Fruit fly (Drosophila melanogaster) whole organism, embryonic: ENCODE measurements around the gene CG5882.

Experiments used
- Atf-2 ChIP-seq: fragments of 200-800 bp; sonication (Bioruptor generic); optimal IDR thresholded peaks from 2 replicates; lab custom pipeline; 2016; ENCODE audit warnings: missing biosample characterization, missing genetic modification characterization
- CG10979 ChIP-seq: fragments of 200-800 bp; sonication (Bioruptor generic); optimal IDR thresholded peaks from 2 replicates; lab custom pipeline; 2018; ENCODE audit warnings: missing biosample characterization, mild to moderate bottlenecking, missing genetic modification characterization, moderate library complexity
- CG11085 ChIP-seq: fragments of 200-800 bp; sonication (Bioruptor generic); IDR thresholded peaks from 2 replicates; pipeline ENCODE4 v1.3.6; 2022; ENCODE audit warnings: missing biosample characterization, missing genetic modification characterization
- CG12769 ChIP-seq: fragments of 200-800 bp; sonication (Bioruptor generic); optimal IDR thresholded peaks from 2 replicates; lab custom pipeline; 2019; ENCODE audit warnings: missing biosample characterization, mild to moderate bottlenecking, missing genetic modification characterization, moderate library complexity
- CG12942 ChIP-seq: fragments of 200-800 bp; sonication (Bioruptor generic); optimal IDR thresholded peaks from 3 replicates; lab custom pipeline; 2016; ENCODE audit warnings: missing biosample characterization, missing genetic modification characterization
- CG14050 ChIP-seq: fragments of 200-800 bp; sonication (Bioruptor generic); IDR thresholded peaks from 3 replicates; pipeline ENCODE4 v1.3.6; 2022; ENCODE audit warnings: missing biosample characterization, missing genetic modification characterization
- CG15479 ChIP-seq: fragments of 200-800 bp; sonication (Bioruptor generic); optimal IDR thresholded peaks from 3 replicates; lab custom pipeline; 2019; ENCODE audit warnings: missing biosample characterization, mild to moderate bottlenecking, missing genetic modification characterization, moderate library complexity
- CG17829 ChIP-seq: fragments of 200-800 bp; optimal IDR thresholded peaks from 2 replicates; lab custom pipeline; 2019; ENCODE audit warnings: missing biosample characterization, mild to moderate bottlenecking, missing genetic modification characterization, moderate library complexity
- CG18599 ChIP-seq: fragments of 200-800 bp; sonication (Bioruptor generic); optimal IDR thresholded peaks from 3 replicates; lab custom pipeline; 2017; ENCODE audit warnings: missing biosample characterization, missing genetic modification characterization, mild to moderate bottlenecking, moderate library complexity, missing genetic modification reagents
- CG2202 ChIP-seq: fragments of 200-800 bp; sonication (Bioruptor generic); optimal IDR thresholded peaks from 2 replicates; lab custom pipeline; 2018; ENCODE audit warnings: missing biosample characterization, mild to moderate bottlenecking, missing genetic modification characterization
- CG2889 ChIP-seq: fragments of 200-800 bp; sonication (Bioruptor generic); IDR thresholded peaks from 3 replicates; pipeline ENCODE4 v1.3.6; 2022; ENCODE audit warnings: missing biosample characterization, missing genetic modification characterization
- CG31365 ChIP-seq: fragments of 200-800 bp; sonication (Bioruptor generic); optimal IDR thresholded peaks from 2 replicates; lab custom pipeline; 2018; ENCODE audit warnings: missing biosample characterization, mild to moderate bottlenecking, missing genetic modification characterization
- CG3995 ChIP-seq: fragments of 200-800 bp; sonication (Bioruptor generic); optimal IDR thresholded peaks from 3 replicates; lab custom pipeline; 2016; ENCODE audit warnings: missing biosample characterization, missing genetic modification characterization
- CG42726 ChIP-seq: fragments of 200-800 bp; sonication (Bioruptor generic); IDR thresholded peaks from 2 replicates; pipeline ENCODE4 v1.3.6; 2022; ENCODE audit warnings: missing biosample characterization, missing genetic modification characterization; ENCODE audit not compliant: partially characterized antibody
- CG4707 ChIP-seq: fragments of 200-800 bp; sonication (Bioruptor generic); optimal IDR thresholded peaks from 2 replicates; lab custom pipeline; 2018; ENCODE audit warnings: missing biosample characterization, mild to moderate bottlenecking, missing genetic modification characterization, moderate library complexity
- CG4854 ChIP-seq: fragments of 200-800 bp; sonication (Bioruptor generic); optimal IDR thresholded peaks from 2 replicates; lab custom pipeline; 2016; ENCODE audit warnings: missing biosample characterization, missing genetic modification characterization, inconsistent platforms
- CG5245 ChIP-seq: fragments of 200-800 bp; sonication (Bioruptor generic); optimal IDR thresholded peaks from 3 replicates; lab custom pipeline; 2016; ENCODE audit warnings: missing biosample characterization, missing genetic modification characterization
- CG6175 ChIP-seq: fragments of 200-800 bp; sonication (Bioruptor generic); IDR thresholded peaks from 3 replicates; pipeline ENCODE4 v1.3.6; 2022; ENCODE audit warnings: missing biosample characterization, missing genetic modification characterization
- CG6689 ChIP-seq: fragments of 200-800 bp; sonication (Bioruptor generic); IDR thresholded peaks from 2 replicates; pipeline ENCODE4 v1.3.6; 2022; ENCODE audit warnings: missing biosample characterization, missing genetic modification characterization
- CG7271 ChIP-seq: fragments of 200-800 bp; sonication (Bioruptor generic); optimal IDR thresholded peaks from 2 replicates; lab custom pipeline; 2018; ENCODE audit warnings: missing biosample characterization, mild to moderate bottlenecking, missing genetic modification characterization, moderate library complexity
- Chrac-16 ChIP-seq: fragments of 200-800 bp; sonication (Bioruptor generic); optimal IDR thresholded peaks from 3 replicates; lab custom pipeline; 2016; ENCODE audit warnings: missing biosample characterization, missing genetic modification characterization
- Dad ChIP-seq: fragments of 200-800 bp; sonication (Bioruptor generic); optimal IDR thresholded peaks from 3 replicates; lab custom pipeline; 2016; ENCODE audit warnings: missing biosample characterization, missing genetic modification characterization
- ERR ChIP-seq: fragments of 200-800 bp; sonication (Bioruptor generic); optimal IDR thresholded peaks from 2 replicates; lab custom pipeline; 2016; ENCODE audit warnings: missing biosample characterization, missing genetic modification characterization
- Gug ChIP-seq: fragments of 200-800 bp; sonication (Bioruptor generic); IDR thresholded peaks from 4 replicates; pipeline ENCODE4 v1.3.6; 2022; ENCODE audit warnings: missing biosample characterization, missing genetic modification characterization
- H15 ChIP-seq: fragments of 200-800 bp; sonication (Bioruptor generic); IDR thresholded peaks from 3 replicates; pipeline ENCODE4 v1.3.6; 2022; ENCODE audit warnings: missing biosample characterization, missing genetic modification characterization
- Hey ChIP-seq: fragments of 200-800 bp; sonication (Bioruptor generic); optimal IDR thresholded peaks from 3 replicates; lab custom pipeline; 2018; ENCODE audit warnings: missing biosample characterization, mild to moderate bottlenecking, missing genetic modification characterization
- Hr39 ChIP-seq: fragments of >200 bp; optimal IDR thresholded peaks from 2 replicates; lab custom pipeline; 2017
- Kr ChIP-seq: fragments of 200-800 bp; sonication (Bioruptor generic); optimal IDR thresholded peaks from 2 replicates; lab custom pipeline; 2017; ENCODE audit warnings: missing biosample characterization, mild to moderate bottlenecking, missing genetic modification characterization
- Lim3 ChIP-seq: fragments of 200-800 bp; sonication (Bioruptor generic); IDR thresholded peaks from 2 replicates; pipeline ENCODE4 v1.3.6; 2022; ENCODE audit warnings: missing biosample characterization, missing genetic modification characterization
- Med ChIP-seq: fragments of 200-800 bp; sonication (Bioruptor generic); peaks from one replicate; lab custom pipeline; 2016; ENCODE audit warnings: missing biosample characterization, missing genetic modification characterization, mild to moderate bottlenecking, inconsistent platforms, moderate library complexity
- Meics ChIP-seq: fragments of 200-800 bp; sonication (Bioruptor generic); optimal IDR thresholded peaks from 2 replicates; lab custom pipeline; 2017; ENCODE audit warnings: missing biosample characterization, mild to moderate bottlenecking, missing genetic modification characterization
- Mrtf ChIP-seq: fragments of 200-800 bp; sonication (Bioruptor generic); IDR thresholded peaks from 3 replicates; pipeline ENCODE4 v1.3.6; 2022; ENCODE audit warnings: missing biosample characterization, missing genetic modification characterization
- al ChIP-seq: fragments of 200-800 bp; sonication (Bioruptor generic); IDR thresholded peaks from 2 replicates; pipeline ENCODE4 v1.3.6; 2022; ENCODE audit warnings: missing biosample characterization, missing genetic modification characterization
- amos ChIP-seq: fragments of 200-800 bp; sonication (Bioruptor generic); IDR thresholded peaks from 2 replicates; pipeline ENCODE4 v1.3.6; 2022; ENCODE audit warnings: missing biosample characterization, missing genetic modification characterization; ENCODE audit not compliant: partially characterized antibody
- bbx ChIP-seq: fragments of 200-800 bp; sonication (Bioruptor generic); IDR thresholded peaks from 2 replicates; pipeline ENCODE4 v1.3.6; 2022; ENCODE audit warnings: missing biosample characterization, missing genetic modification characterization; ENCODE audit not compliant: partially characterized antibody
- chinmo ChIP-seq: fragments of 200-800 bp; sonication (Bioruptor generic); IDR thresholded peaks from 4 replicates; pipeline ENCODE4 v1.3.6; 2022; ENCODE audit warnings: missing biosample characterization, missing genetic modification characterization; ENCODE audit not compliant: partially characterized antibody
- cwo ChIP-seq: fragments of 200-800 bp; sonication (Bioruptor generic); optimal IDR thresholded peaks from 3 replicates; lab custom pipeline; 2017; ENCODE audit warnings: missing biosample characterization, missing genetic modification characterization, mild to moderate bottlenecking, moderate library complexity, missing genetic modification reagents
- exex ChIP-seq: fragments of 200-800 bp; sonication (Bioruptor generic); optimal IDR thresholded peaks from 4 replicates; lab custom pipeline; 2018; ENCODE audit warnings: missing biosample characterization, mild to moderate bottlenecking, missing genetic modification characterization, moderate library complexity
- jigr1 ChIP-seq: fragments of 200-800 bp; sonication (Bioruptor generic); IDR thresholded peaks from 3 replicates; pipeline ENCODE4 v1.3.6; 2022; ENCODE audit warnings: missing biosample characterization, missing genetic modification characterization
- lab ChIP-seq: fragments of 200-800 bp; sonication (Bioruptor generic); optimal IDR thresholded peaks from 3 replicates; lab custom pipeline; 2017; ENCODE audit warnings: missing biosample characterization, missing genetic modification characterization, mild to moderate bottlenecking, moderate library complexity, missing genetic modification reagents
- mirr ChIP-seq: fragments of 200-800 bp; sonication (Bioruptor generic); optimal IDR thresholded peaks from 3 replicates; lab custom pipeline; 2018; ENCODE audit warnings: missing biosample characterization, mild to moderate bottlenecking, missing genetic modification characterization
- nerfin-1 ChIP-seq: fragments of 200-800 bp; sonication (Bioruptor generic); optimal IDR thresholded peaks from 3 replicates; lab custom pipeline; 2019; ENCODE audit warnings: missing biosample characterization, mild to moderate bottlenecking, missing genetic modification characterization, moderate library complexity
- org-1 ChIP-seq: fragments of 200-800 bp; sonication (Bioruptor generic); optimal IDR thresholded peaks from 2 replicates; lab custom pipeline; 2017; ENCODE audit warnings: missing biosample characterization, missing genetic modification characterization
- psq ChIP-seq: fragments of 200-800 bp; sonication (Bioruptor generic); optimal IDR thresholded peaks from 2 replicates; lab custom pipeline; 2017; ENCODE audit warnings: missing biosample characterization, missing genetic modification characterization
- run ChIP-seq: fragments of 200-800 bp; sonication (Bioruptor generic); optimal IDR thresholded peaks from 3 replicates; lab custom pipeline; 2018; ENCODE audit warnings: missing biosample characterization, mild to moderate bottlenecking, missing genetic modification characterization
- schlank ChIP-seq: fragments of 200-800 bp; sonication (Bioruptor generic); optimal IDR thresholded peaks from 2 replicates; lab custom pipeline; 2018; ENCODE audit warnings: missing biosample characterization, mild to moderate bottlenecking, missing genetic modification characterization
- sim ChIP-seq: fragments of 200-800 bp; sonication (Bioruptor generic); IDR thresholded peaks from 2 replicates; pipeline ENCODE4 v1.3.6; 2022; ENCODE audit warnings: missing biosample characterization, missing genetic modification characterization
- sqz ChIP-seq: fragments of 200-800 bp; sonication (Bioruptor generic); optimal IDR thresholded peaks from 3 replicates; lab custom pipeline; 2018; ENCODE audit warnings: missing biosample characterization, mild to moderate bottlenecking, missing genetic modification characterization
- tx ChIP-seq: fragments of 200-800 bp; sonication (Bioruptor generic); optimal IDR thresholded peaks from 2 replicates; lab custom pipeline; 2016; ENCODE audit warnings: missing biosample characterization, missing genetic modification characterization
- wor ChIP-seq: fragments of 200-800 bp; sonication (Bioruptor generic); IDR thresholded peaks from 2 replicates; pipeline ENCODE4 v1.3.6; 2022; ENCODE audit warnings: missing biosample characterization, missing genetic modification characterization

The CG5882 gene

dm6 chr3R:27148812-27149769 is 30.6 kb downstream of the CG5882 start (continued):
- TF ChIP-seq nerfin-1 (tag; lab: Kevin White, UChicago), result no peak
- TF ChIP-seq org-1 (GFP tag; lab: Kevin White, UChicago), result peak; percentile 18
- TF ChIP-seq ERR, result no peak
- TF ChIP-seq Chrac-16 (GFP tag; lab: Kevin White, UChicago), result no peak
- no peak for TF ChIP-seq CG18599 (GFP tag; lab: Kevin White, UChicago)
- TF ChIP-seq CG14050 (GFP tag; lab: Robert Waterston, UW), result no peak
- no peak for TF ChIP-seq Mrtf (GFP tag; lab: Robert Waterston, UW)
- no peak for TF ChIP-seq CG11085 (GFP tag; lab: Robert Waterston, UW)
- TF ChIP-seq cwo (GFP tag; lab: Kevin White, UChicago), result peak; percentile 57
- TF ChIP-seq jigr1 (GFP tag; lab: Robert Waterston, UW), result no peak
- TF ChIP-seq psq (GFP tag; lab: Kevin White, UChicago), result no peak
- peak; percentile 90 for TF ChIP-seq mirr (GFP tag; lab: Kevin White, UChicago)
- TF ChIP-seq CG10979 (tag; lab: Kevin White, UChicago), result peak; percentile 18
- peak; percentile 89 for TF ChIP-seq CG12769 (tag; lab: Kevin White, UChicago)
- TF ChIP-seq exex (tag; lab: Kevin White, UChicago), result peak; percentile 41
- TF ChIP-seq tx (GFP tag; lab: Kevin White, UChicago), result no peak
- TF ChIP-seq Atf-2 (GFP tag; lab: Kevin White, UChicago), result no peak
- no peak for TF ChIP-seq wor (GFP tag; lab: Robert Waterston, UW)
- TF ChIP-seq CG12942, result no peak
- no peak for TF ChIP-seq schlank (tag; lab: Kevin White, UChicago)
- TF ChIP-seq sqz (GFP tag; lab: Kevin White, UChicago), result no peak
- TF ChIP-seq CG4707 (GFP tag; lab: Kevin White, UChicago), result no peak
- no peak for TF ChIP-seq Lim3 (GFP tag; lab: Robert Waterston, UW)
- TF ChIP-seq sim (GFP tag; lab: Robert Waterston, UW), result no peak
- TF ChIP-seq CG42726 (GFP tag; lab: Robert Waterston, UW), result no peak
- no peak for TF ChIP-seq Dad (GFP tag; lab: Kevin White, UChicago)
- peak; percentile 18 for TF ChIP-seq lab (GFP tag; lab: Kevin White, UChicago)
- TF ChIP-seq Hey, result peak; percentile 38
- TF ChIP-seq Gug (GFP tag; lab: Robert Waterston, UW), result no peak
- no peak for TF ChIP-seq Hr39
- TF ChIP-seq amos (GFP tag; lab: Robert Waterston, UW), result no peak
- TF ChIP-seq CG6175, result no peak
- TF ChIP-seq CG2202 (tag; lab: Kevin White, UChicago), result no peak
- TF ChIP-seq CG3995, result no peak
- TF ChIP-seq CG5245 (GFP tag; lab: Kevin White, UChicago), result no peak
- TF ChIP-seq CG4854 (GFP tag; lab: Kevin White, UChicago), result no peak
- TF ChIP-seq Kr, result no peak
- no peak for TF ChIP-seq CG2889 (GFP tag; lab: Robert Waterston, UW)
- TF ChIP-seq CG31365 (tag; lab: Kevin White, UChicago), result no peak
- no peak for TF ChIP-seq CG17829 (tag; lab: Kevin White, UChicago)
- TF ChIP-seq CG6689 (GFP tag; lab: Robert Waterston, UW), result no peak
- no peak for TF ChIP-seq al (GFP tag; lab: Robert Waterston, UW)
- peak; percentile 29 for TF ChIP-seq run (tag; lab: Kevin White, UChicago)
- TF ChIP-seq CG7271 (tag; lab: Kevin White, UChicago), result no peak
- no peak for TF ChIP-seq chinmo (GFP tag; lab: Robert Waterston, UW)
- no peak for TF ChIP-seq bbx
- TF ChIP-seq H15 (GFP tag; lab: Robert Waterston, UW), result no peak
- TF ChIP-seq CG15479 (GFP tag; lab: Kevin White, UChicago), result no peak
- TF ChIP-seq Meics (GFP tag; lab: Kevin White, UChicago), result no peak
- peak; percentile 60 for TF ChIP-seq Med (GFP tag; lab: Kevin White, UChicago)
